Worm (Caenorhabditis elegans): ENCODE results near the gene Y46C8AM.1.
A peak's percentile ranks its signal among the peaks of the same experiment; 100 is the strongest.

Y46C8AM.1 gene

DNA sequence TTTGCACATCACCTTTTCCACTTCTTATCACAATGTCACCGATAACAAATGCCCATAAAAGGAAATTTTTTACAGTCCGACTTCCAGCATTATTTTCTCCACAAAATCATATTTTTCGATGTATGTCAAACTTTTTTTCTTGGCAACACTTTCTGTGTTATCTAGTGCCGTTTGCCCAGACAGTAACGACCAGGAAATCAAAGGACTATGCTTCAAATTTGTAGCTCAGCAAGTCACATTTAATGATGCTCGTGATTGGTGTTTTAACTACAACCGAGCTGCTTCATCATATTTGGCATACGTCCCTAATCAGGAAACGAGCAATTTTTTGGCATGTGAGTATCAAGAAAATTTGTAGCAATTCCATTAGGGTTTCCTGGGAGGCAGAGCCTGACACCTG is 814 bp downstream of the Y46C8AM.1 start:
- TF ChIP-seq ZK546.5 (tag; optimal IDR thresholded peaks at IDR 0.05) (no peak), elt-2 (tag; optimal IDR thresholded peaks at IDR 0.05) (peak; percentile 72)

DNA sequence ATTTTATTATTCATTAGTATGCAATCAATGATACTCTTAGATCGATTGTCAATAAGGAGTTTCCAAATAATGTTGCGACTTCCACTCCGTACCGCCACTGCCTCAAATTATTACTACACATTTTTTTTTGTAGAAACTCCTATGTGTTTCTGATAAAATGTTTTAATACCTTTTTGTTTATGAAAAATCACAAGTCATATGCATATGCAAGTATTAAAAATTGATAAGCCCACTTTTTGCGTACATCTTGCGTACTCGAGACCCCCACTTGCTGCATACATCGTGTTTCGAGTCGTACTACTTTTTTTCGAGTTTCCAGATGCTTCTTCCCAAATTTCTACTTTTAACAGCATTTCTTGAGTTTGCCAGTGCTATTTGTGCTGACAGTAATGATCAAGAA is 2.3 kb downstream of the Y46C8AM.1 start, which contains the start of gene clec-76:
Gene clec-76, plus strand, starts transcription at position 234 of the 400 bp plus-strand sequence.
- TF ChIP-seq elt-2 (tag; optimal IDR thresholded peaks at IDR 0.05) (peak; percentile 63), pqm-1 (tag; optimal IDR thresholded peaks at IDR 0.05) (peak; percentile 25), fkh-2 (tag; optimal IDR thresholded peaks at IDR 0.05) (no peak), hmg-11 (tag; optimal IDR thresholded peaks at IDR 0.05) (no peak), ztf-4 (tag; optimal IDR thresholded peaks at IDR 0.05) (no peak), mml-1 (tag; optimal IDR thresholded peaks at IDR 0.05) (no peak), nhr-43 (tag; optimal IDR thresholded peaks at IDR 0.05; ENCODE audit: poor library complexity, severe bottlenecking) (no peak), unc-62 (GFP tag; optimal IDR thresholded peaks at IDR 0.05) (no peak)

DNA sequence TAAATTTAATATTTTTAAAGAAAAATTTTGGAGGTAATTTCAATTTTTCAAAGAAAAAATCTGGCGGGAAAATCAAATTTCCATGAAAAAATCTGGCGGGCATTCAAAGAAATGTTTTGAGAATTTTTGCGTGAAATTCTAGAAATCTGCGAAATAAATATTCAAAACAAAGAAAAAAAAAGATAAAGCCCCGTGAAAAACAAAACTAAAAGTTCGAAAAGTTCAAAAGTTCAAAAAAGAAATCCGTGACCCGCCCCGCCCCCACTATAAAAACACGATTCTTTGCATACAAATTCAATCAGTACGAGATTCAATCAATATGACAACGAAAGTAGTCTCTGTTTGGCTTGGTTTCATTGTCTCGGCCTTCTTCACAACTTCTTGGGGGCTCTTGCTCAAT is 10.4 kb downstream of the Y46C8AM.1 start, which contains the start of gene clec-79:
Gene clec-79, plus strand, starts transcription at position 301 of the 400 bp plus-strand sequence.
- TF ChIP-seq lin-39 (tag; optimal IDR thresholded peaks at IDR 0.05) (no peak), pha-4 (tag; optimal IDR thresholded peaks at IDR 0.05) (no peak), fkh-10 (GFP tag; optimal IDR thresholded peaks at IDR 0.05) (no peak), elt-3 (tag; optimal IDR thresholded peaks at IDR 0.05) (no peak), egl-5 (tag; optimal IDR thresholded peaks at IDR 0.05) (no peak)

DNA sequence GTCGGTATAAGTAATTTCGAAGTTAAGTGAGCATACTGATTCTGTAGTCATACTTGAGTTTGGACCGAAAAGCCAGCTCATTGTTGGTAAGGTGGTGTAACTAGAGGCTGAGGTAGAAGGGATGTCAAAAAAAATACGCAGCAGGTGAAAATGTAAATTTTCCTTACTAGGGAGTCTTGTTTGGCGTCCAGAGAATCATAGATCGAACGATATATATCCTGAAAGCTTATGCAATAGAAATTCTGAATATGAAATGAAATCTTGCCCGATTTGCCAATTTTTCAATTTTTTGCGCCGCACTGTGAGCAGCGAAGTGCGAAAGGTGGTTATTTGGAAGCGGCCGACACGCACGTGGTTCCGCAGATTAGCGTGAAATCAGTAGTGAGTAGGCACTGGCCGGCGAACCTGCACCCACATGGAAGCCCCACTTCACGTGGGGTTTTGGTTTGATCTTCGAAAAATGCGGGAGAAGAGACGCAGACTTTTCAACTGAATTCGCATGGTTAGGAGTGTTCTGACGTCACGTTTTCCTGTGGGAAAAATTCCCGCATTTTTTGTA is 15.4 kb downstream of the Y46C8AM.1 start, which contains the start of gene srh-220:
Gene srh-220, minus strand, starts transcription at position 51 of the 559 bp plus-strand sequence.
- TF ChIP-seq nhr-77 (tag; optimal IDR thresholded peaks at IDR 0.05) (no peak), lin-15B (tag; optimal IDR thresholded peaks at IDR 0.05) (no peak), fos-1 (tag; optimal IDR thresholded peaks at IDR 0.05) (no peak), nhr-12 (tag; optimal IDR thresholded peaks at IDR 0.05) (no peak), ztf-4 (tag; optimal IDR thresholded peaks at IDR 0.05) (no peak), ceh-9 (tag; optimal IDR thresholded peaks at IDR 0.05) (no peak), elt-3 (tag; optimal IDR thresholded peaks at IDR 0.05) (no peak), lsy-12 (tag; optimal IDR thresholded peaks at IDR 0.05) (no peak), pha-4 (tag; optimal IDR thresholded peaks at IDR 0.05) (no peak), fkh-10 (GFP tag; optimal IDR thresholded peaks at IDR 0.05) (no peak), jun-1 (tag; optimal IDR thresholded peaks at IDR 0.05) (no peak), hmg-11 (tag; optimal IDR thresholded peaks at IDR 0.05) (no peak), nhr-25 (tag; optimal IDR thresholded peaks at IDR 0.05) (no peak), nhr-67 (tag; optimal IDR thresholded peaks at IDR 0.05) (no peak), nhr-76 (tag; optimal IDR thresholded peaks at IDR 0.05) (no peak), pqm-1 (tag; optimal IDR thresholded peaks at IDR 0.05) (no peak), mdl-1 (tag; optimal IDR thresholded peaks at IDR 0.05) (no peak), fkh-2 (tag; optimal IDR thresholded peaks at IDR 0.05) (no peak)

DNA sequence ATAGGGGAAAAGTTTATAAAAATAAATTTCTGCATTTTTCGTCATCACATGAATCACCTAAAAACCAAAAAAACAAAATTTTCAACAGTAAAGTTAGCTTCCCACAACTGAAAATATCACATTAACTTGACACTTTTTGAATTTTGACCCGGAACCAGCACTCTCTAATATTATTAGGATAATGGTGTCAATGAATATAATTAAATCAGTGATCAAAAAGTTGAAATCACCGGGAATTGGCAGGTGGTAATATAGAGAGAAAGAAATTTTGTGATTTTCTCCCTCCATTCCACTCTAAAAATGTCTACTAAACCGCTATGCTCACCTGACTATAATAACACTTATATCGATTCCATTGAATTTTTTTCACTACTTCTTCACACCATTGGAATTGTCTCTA is 16.8 kb downstream of the Y46C8AM.1 start, which contains the start of gene srh-222:
Gene srh-222, plus strand, starts transcription at position 301 of the 400 bp plus-strand sequence.
- TF ChIP-seq nhr-11 (tag; optimal IDR thresholded peaks at IDR 0.05) (no peak), nhr-12 (tag; optimal IDR thresholded peaks at IDR 0.05) (no peak), unc-62 (GFP tag; optimal IDR thresholded peaks at IDR 0.05) (no peak), fos-1 (tag; optimal IDR thresholded peaks at IDR 0.05) (no peak), ztf-11 (tag; optimal IDR thresholded peaks at IDR 0.05) (no peak), ama-1 (optimal IDR thresholded peaks at IDR 0.05) (no peak), skn-1 (tag; optimal IDR thresholded peaks at IDR 0.05) (no peak), lin-39 (tag; optimal IDR thresholded peaks at IDR 0.05) (no peak), eor-1 (tag; optimal IDR thresholded peaks at IDR 0.05) (no peak), sea-2 (GFP tag; optimal IDR thresholded peaks at IDR 0.05) (no peak), nfya-1 (tag; optimal IDR thresholded peaks at IDR 0.05; ENCODE audit: insufficient read depth) (no peak), nhr-28 (tag; optimal IDR thresholded peaks at IDR 0.05) (no peak)

All from whole organism, L3 larva.